Fruit fly (Drosophila melanogaster): Measurements from ENCODE around the gene CG12020.

The CG12020 gene

dm6 chr3L:1829539-1829938, 32.4 kb downstream of the CG12020 start (continued):
- peak; percentile 59 for TF ChIP-seq achi (GFP tag; optimal IDR thresholded peaks at IDR 0.05)
- peak; percentile 74 for TF ChIP-seq net (GFP tag; optimal IDR thresholded peaks at IDR 0.05)
- TF ChIP-seq Gug (GFP tag; IDR thresholded peaks at IDR 0.05) = peak; percentile 75
- peak; percentile 68 for TF ChIP-seq pdm3 (GFP tag; optimal IDR thresholded peaks at IDR 0.05)
- TF ChIP-seq Eip75B (GFP tag; optimal IDR thresholded peaks at IDR 0.05) = peak; percentile 62
- TF ChIP-seq spab (GFP tag; optimal IDR thresholded peaks at IDR 0.05) = no peak
- no peak for TF ChIP-seq Hr38 (GFP tag; optimal IDR thresholded peaks at IDR 0.05)
- peak; percentile 66 for TF ChIP-seq CG10631 (GFP tag; optimal IDR thresholded peaks at IDR 0.05)

DNA sequence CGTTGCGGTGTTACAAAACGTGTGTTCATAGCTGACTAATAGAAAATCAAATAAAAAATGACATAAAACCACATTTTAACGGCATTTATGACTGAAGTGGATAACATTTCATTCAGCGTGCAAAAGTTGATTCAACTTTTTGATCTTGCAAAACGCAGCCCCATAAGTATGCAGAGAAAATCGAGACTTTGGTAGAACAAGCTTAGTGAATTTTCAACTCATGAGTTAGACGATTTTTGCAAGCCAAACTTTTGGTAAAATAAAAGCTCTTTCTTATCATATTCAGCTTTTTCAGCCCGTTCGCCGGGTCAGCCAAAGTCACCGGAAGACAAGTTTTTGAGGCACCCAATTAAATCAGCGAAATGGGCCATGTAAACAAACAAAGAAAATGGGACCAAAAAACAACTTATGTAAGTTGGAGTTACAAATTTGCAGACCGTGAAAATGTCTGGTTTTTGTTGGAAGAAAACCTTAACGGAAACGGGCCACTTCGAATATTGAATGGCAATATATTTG, 34.7 kb downstream of the CG12020 start, which contains the start of gene Cpr62Ba:
TSS of gene Cpr62Ba (minus strand) at position 31 of the 516 bp plus-strand sequence.
- peak; percentile 84 for TF ChIP-seq svp (GFP tag)
- no peak for TF ChIP-seq CG15336 (GFP tag; IDR thresholded peaks at IDR 0.05)
- peak; percentile 40 for TF ChIP-seq Eip78C (GFP tag)
- TF ChIP-seq CG7368 (GFP tag; optimal IDR thresholded peaks at IDR 0.05) = no peak

dm6 chr3L:1835064-1835463, 38.0 kb downstream of the CG12020 start, which contains the start of gene Cpr62Bb:
TSS of gene Cpr62Bb (minus strand) at chr3L:1835164.
- no peak for TF ChIP-seq topi (GFP tag; optimal IDR thresholded peaks at IDR 0.05)
- no peak for TF ChIP-seq CG15336 (GFP tag; IDR thresholded peaks at IDR 0.05)
- TF ChIP-seq Ets21C (GFP tag; optimal IDR thresholded peaks at IDR 0.05) = no peak
- no peak for TF ChIP-seq CG8119 (GFP tag; IDR thresholded peaks at IDR 0.05)
- no peak for TF ChIP-seq salr (GFP tag; optimal IDR thresholded peaks at IDR 0.05)
- no peak for TF ChIP-seq acj6 (GFP tag; optimal IDR thresholded peaks at IDR 0.05)
- TF ChIP-seq Eip93F (GFP tag; optimal IDR thresholded peaks at IDR 0.05) = no peak
- TF ChIP-seq Ets96B (tag; optimal IDR thresholded peaks at IDR 0.05) = no peak
- TF ChIP-seq Hr39 (GFP tag; optimal IDR thresholded peaks at IDR 0.05) = no peak
- TF ChIP-seq CG1621 (tag; optimal IDR thresholded peaks at IDR 0.05) = no peak
- no peak for TF ChIP-seq CG10631 (GFP tag; optimal IDR thresholded peaks at IDR 0.05)
- TF ChIP-seq CG6163 (GFP tag; IDR thresholded peaks at IDR 0.05) = no peak

- TF ChIP-seq CG9139 (GFP tag; optimal IDR thresholded peaks at IDR 0.05) = no peak
- TF ChIP-seq lz (GFP tag; optimal IDR thresholded peaks at IDR 0.05) = no peak
- TF ChIP-seq CG10669 (GFP tag; optimal IDR thresholded peaks at IDR 0.05) = no peak
- TF ChIP-seq cyc (GFP tag; optimal IDR thresholded peaks at IDR 0.05) = no peak
These were observed 44.9 kb downstream of the CG12020 start, which contains the start of gene Cpr62Bc for dm6 chr3L:1841984-1842383. TSS of gene Cpr62Bc (minus strand) at chr3L:1842084.

dm6 chr3L:1844600-1844999, 47.5 kb downstream of the CG12020 start:
- TF ChIP-seq Gug (GFP tag; IDR thresholded peaks at IDR 0.05) (peak; percentile 69), Hr38 (GFP tag; optimal IDR thresholded peaks at IDR 0.05) (peak; percentile 1), Lpt (GFP tag; optimal IDR thresholded peaks at IDR 0.05) (peak; percentile 47), dac (GFP tag; optimal IDR thresholded peaks at IDR 0.05) (peak; percentile 44), CG8319 (GFP tag; optimal IDR thresholded peaks at IDR 0.05) (no peak), salr (GFP tag; optimal IDR thresholded peaks at IDR 0.05) (peak in 1 of 2 experiments; percentile 14), CG6792 (GFP tag; optimal IDR thresholded peaks at IDR 0.05) (no peak), CG11294 (GFP tag; IDR thresholded peaks at IDR 0.05) (peak; percentile 63; the same call in 1 of the 2 replicates), CG6276 (GFP tag; optimal IDR thresholded peaks at IDR 0.05) (peak; percentile 66), CG4318 (GFP tag; optimal IDR thresholded peaks at IDR 0.05) (peak; percentile 15), CG8119 (GFP tag; IDR thresholded peaks at IDR 0.05) (peak; percentile 78), CG15336 (GFP tag; IDR thresholded peaks at IDR 0.05) (peak; percentile 76), CG32006 (GFP tag; optimal IDR thresholded peaks at IDR 0.05) (peak; percentile 72), Hr4 (GFP tag; optimal IDR thresholded peaks at IDR 0.05) (peak; percentile 72), pdm3 (GFP tag; optimal IDR thresholded peaks at IDR 0.05) (peak; percentile 37), Eip78C (GFP tag) (no peak), achi (GFP tag; optimal IDR thresholded peaks at IDR 0.05) (peak; percentile 25), net (GFP tag; optimal IDR thresholded peaks at IDR 0.05) (no peak), vri (GFP tag; optimal IDR thresholded peaks at IDR 0.05) (no peak), OdsH (GFP tag; optimal IDR thresholded peaks at IDR 0.05) (peak; percentile 21), eg (GFP tag; IDR thresholded peaks at IDR 0.05) (peak; percentile 90), CG6163 (GFP tag; IDR thresholded peaks at IDR 0.05) (peak; percentile 74; the same call in 2 of the 3 replicates), CG10669 (GFP tag; optimal IDR thresholded peaks at IDR 0.05) (no peak)

All from whole organism, prepupa.